Worm (Caenorhabditis elegans): ENCODE measurements around the gene F21D9.2.

DNA sequence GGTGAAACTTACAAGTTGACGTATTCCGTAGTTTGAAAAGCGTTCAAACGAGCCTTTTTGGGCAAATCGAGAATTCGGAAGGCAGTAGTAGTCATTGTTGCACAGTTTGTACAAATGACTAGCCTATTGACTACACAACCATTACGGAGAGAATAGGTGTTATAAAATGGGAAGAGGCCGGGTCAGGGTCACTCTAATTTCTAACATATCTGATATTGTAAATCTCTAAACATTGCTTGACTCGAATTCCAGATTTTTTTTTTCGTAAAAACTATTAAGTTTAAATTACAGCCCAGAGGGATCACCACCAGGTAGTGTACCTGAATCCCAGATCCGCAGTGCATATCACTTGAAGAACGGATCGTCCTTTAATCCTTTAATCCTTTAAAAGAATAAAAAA lies 25.0 kb downstream of the F21D9.2 start, which contains the start of gene fbxb-2:
- no peak for TF ChIP-seq him-1 (tag; optimal IDR thresholded peaks at IDR 0.05)
- TF ChIP-seq W03F9.2 (tag; optimal IDR thresholded peaks at IDR 0.05), result no peak

Measured in whole organism, L4/young adult.